Worm (Caenorhabditis elegans) whole organism, early embryonic: ENCODE data around the gene rps-1.
A peak's percentile ranks its signal among the peaks of the same experiment; 100 is the strongest.

Experiments used
- B0310.2 ChIP-seq: sonication (generic microtip); optimal IDR thresholded peaks from 2 replicates; lab custom pipeline; 2016; ENCODE audit warnings: mild to moderate bottlenecking, missing genetic modification characterization, missing compliant biosample characterization
- F13C5.2 ChIP-seq: sonication (generic microtip); optimal IDR thresholded peaks from 2 replicates; lab custom pipeline; 2017; ENCODE audit warnings: mild to moderate bottlenecking, missing genetic modification characterization, inconsistent platforms, missing compliant biosample characterization
- aly-1 ChIP-seq: sonication (generic microtip); optimal IDR thresholded peaks from 2 replicates; lab custom pipeline; 2016; ENCODE audit warnings: missing genetic modification characterization, missing compliant biosample characterization
- ama-1 ChIP-seq: fragments of 150-350 bp; optimal IDR thresholded peaks from 2 replicates; lab custom pipeline; 2014
- ceh-13 ChIP-seq: fragments of 200-800 bp; sonication (Bioruptor generic); optimal IDR thresholded peaks from 2 replicates; lab custom pipeline; 2018; ENCODE audit warnings: mild to moderate bottlenecking, missing genetic modification characterization, missing compliant biosample characterization
- ceh-36 ChIP-seq: sonication (generic microtip); optimal IDR thresholded peaks from 2 replicates; lab custom pipeline; 2016; ENCODE audit warnings: missing genetic modification characterization, inconsistent platforms, missing compliant biosample characterization
- ets-7 ChIP-seq: sonication (generic microtip); optimal IDR thresholded peaks from 2 replicates; lab custom pipeline; 2016; ENCODE audit warnings: missing genotype, missing genetic modification characterization, missing compliant biosample characterization
- flt-1 ChIP-seq: fragments of 200-800 bp; sonication (Bioruptor generic); IDR thresholded peaks from 2 replicates; pipeline ENCODE4 v1.3.6; 2022; ENCODE audit warnings: missing genetic modification characterization, missing compliant biosample characterization
- hmbx-1 ChIP-seq: sonication (generic microtip); optimal IDR thresholded peaks from 2 replicates; lab custom pipeline; 2016; ENCODE audit warnings: mild to moderate bottlenecking, missing genetic modification characterization, missing compliant biosample characterization
- hmg-4 ChIP-seq: fragments of 200-800 bp; sonication (Bioruptor generic); optimal IDR thresholded peaks from 2 replicates; lab custom pipeline; 2018; ENCODE audit warnings: mild to moderate bottlenecking, missing genetic modification characterization, missing compliant biosample characterization
- hnd-1 ChIP-seq: sonication (generic microtip); optimal IDR thresholded peaks from 2 replicates; lab custom pipeline; 2016; ENCODE audit warnings: missing genetic modification characterization, missing compliant biosample characterization
- pes-1 ChIP-seq: fragments of 200-800 bp; sonication (Bioruptor generic); IDR thresholded peaks from 2 replicates; pipeline ENCODE4 v1.3.6; 2022; ENCODE audit warnings: missing genetic modification reagents, missing genetic modification characterization, missing compliant biosample characterization
- scrt-1 ChIP-seq: fragments of 200-800 bp; sonication (Bioruptor generic); IDR thresholded peaks from 2 replicates; pipeline ENCODE4 v1.3.6; 2022; ENCODE audit warnings: missing genetic modification characterization, missing compliant biosample characterization
- sea-1 ChIP-seq: fragments of 200-800 bp; sonication (Bioruptor generic); conservative IDR thresholded peaks from 2 replicates; pipeline ENCODE4 v1.3.6; 2022; ENCODE audit warnings: missing genetic modification characterization, missing compliant biosample characterization
- tbx-11 ChIP-seq: fragments of 200-800 bp; sonication (Bioruptor generic); IDR thresholded peaks from 2 replicates; pipeline ENCODE4 v1.3.6; 2022; ENCODE audit warnings: missing genetic modification characterization, missing compliant biosample characterization
- tbx-37 ChIP-seq: fragments of 200-800 bp; sonication (Bioruptor generic); conservative IDR thresholded peaks from 2 replicates; pipeline ENCODE4 v1.3.6; 2022; ENCODE audit warnings: missing genetic modification reagents, missing genetic modification characterization, missing compliant biosample characterization
- tra-4 ChIP-seq: sonication (generic microtip); optimal IDR thresholded peaks from 2 replicates; lab custom pipeline; 2017; ENCODE audit warnings: missing genetic modification characterization, missing compliant biosample characterization

Gene rps-1

DNA sequence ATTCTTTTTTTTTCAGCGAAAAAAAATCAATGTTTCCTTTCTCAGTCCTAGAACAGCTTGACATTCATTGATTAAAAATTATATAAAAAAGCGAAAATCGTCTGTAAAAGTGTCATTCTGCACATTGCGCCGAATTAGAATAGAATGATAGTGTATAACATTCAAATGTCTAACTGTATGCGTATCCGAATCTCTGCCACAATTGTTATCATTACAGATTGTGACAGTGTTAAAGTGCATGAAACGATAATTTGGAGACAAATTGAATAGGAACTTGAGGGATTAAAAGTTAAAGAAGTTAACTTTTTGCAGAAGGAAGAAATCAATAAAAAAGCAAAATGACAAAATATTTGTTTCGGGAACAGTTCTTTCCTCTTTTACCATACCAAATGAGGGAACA lies 7.3 kb upstream of the rps-1 start:
- TF ChIP-seq ceh-13 (GFP tag; lab: Kevin White, UChicago) = no peak
- TF ChIP-seq flt-1 (GFP tag; lab: Robert Waterston, UW) = no peak
- no peak for TF ChIP-seq B0310.2 (tag; lab: Kevin White, UChicago)
- no peak for TF ChIP-seq pes-1 (GFP tag; lab: Robert Waterston, UW)
- no peak for TF ChIP-seq tra-4 (tag; lab: Kevin White, UChicago)
- TF ChIP-seq F13C5.2 (tag; lab: Kevin White, UChicago) = no peak
- no peak for TF ChIP-seq ama-1 (lab: Kevin White, UChicago)

DNA sequence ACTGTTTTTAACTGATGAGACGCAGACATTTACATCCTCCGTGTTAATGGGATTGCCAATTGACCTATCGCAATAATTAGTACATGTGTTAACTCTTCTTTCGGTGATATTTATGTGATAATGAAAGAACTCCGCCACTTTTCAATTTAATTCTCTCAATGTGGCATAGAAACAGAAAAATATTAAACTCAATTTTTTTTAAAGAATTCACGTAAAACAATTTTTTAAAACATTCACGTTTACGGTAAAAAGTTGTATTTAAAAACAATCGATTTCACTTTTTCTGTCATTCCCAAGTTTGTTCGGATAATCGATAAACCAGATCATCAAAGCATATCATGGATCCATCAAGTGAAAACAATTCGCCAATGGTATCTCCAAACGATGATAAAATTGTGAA lies 6.9 kb upstream of the rps-1 start, which contains the start of gene mstr-2:
Gene mstr-2, plus strand, starts transcription at position 301 of the 400 bp plus-strand sequence.
- TF ChIP-seq scrt-1 (GFP tag; lab: Robert Waterston, UW) = no peak
- TF ChIP-seq tra-4 (tag; lab: Kevin White, UChicago) = no peak
- TF ChIP-seq ceh-36 (tag; lab: Kevin White, UChicago) = no peak
- TF ChIP-seq tbx-11 (GFP tag; lab: Robert Waterston, UW) = no peak
- no peak for TF ChIP-seq ets-7
- no peak for TF ChIP-seq tbx-37 (GFP tag; lab: Robert Waterston, UW)
- no peak for TF ChIP-seq hmbx-1 (tag; lab: Kevin White, UChicago)
- no peak for TF ChIP-seq ama-1 (lab: Kevin White, UChicago)
- no peak for TF ChIP-seq pes-1 (GFP tag; lab: Robert Waterston, UW)
- no peak for TF ChIP-seq aly-1
- no peak for TF ChIP-seq hmg-4
- no peak for TF ChIP-seq F13C5.2 (tag; lab: Kevin White, UChicago)
- TF ChIP-seq flt-1 (GFP tag; lab: Robert Waterston, UW) = no peak
- TF ChIP-seq B0310.2 (tag; lab: Kevin White, UChicago) = no peak
- no peak for TF ChIP-seq sea-1 (GFP tag; lab: Robert Waterston, UW)
- no peak for TF ChIP-seq ceh-13 (GFP tag; lab: Kevin White, UChicago)
- no peak for TF ChIP-seq hnd-1

DNA sequence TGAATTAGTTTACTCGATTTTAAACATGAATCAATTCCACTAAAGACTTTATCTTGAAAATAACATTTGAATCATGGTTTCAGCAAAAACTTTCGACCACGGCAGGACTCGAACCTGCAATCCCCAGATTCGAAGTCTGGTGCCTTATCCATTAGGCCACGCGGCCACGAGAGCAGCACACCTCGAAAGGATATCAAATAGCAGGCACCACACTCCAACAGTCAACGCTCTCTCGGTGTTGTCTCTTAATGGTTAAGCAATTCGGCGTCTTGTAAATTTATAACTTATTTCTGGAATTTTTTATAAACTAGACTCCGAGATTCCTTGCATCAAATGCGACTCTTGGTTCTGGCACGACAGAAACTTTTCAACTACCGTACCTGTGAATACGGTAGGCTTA lies 4.9 kb upstream of the rps-1 start:
- TF ChIP-seq pes-1 (GFP tag; lab: Robert Waterston, UW) (peak; percentile 96), ceh-36 (tag; lab: Kevin White, UChicago) (peak; percentile 96), ets-7 (peak; percentile 89), scrt-1 (GFP tag; lab: Robert Waterston, UW) (peak; percentile 95), hmbx-1 (tag; lab: Kevin White, UChicago) (peak; percentile 80), hnd-1 (peak; percentile 89), flt-1 (GFP tag; lab: Robert Waterston, UW) (peak; percentile 96), ama-1 (lab: Kevin White, UChicago) (peak; percentile 84), B0310.2 (tag; lab: Kevin White, UChicago) (peak; percentile 85), hmg-4 (peak; percentile 96), tbx-37 (GFP tag; lab: Robert Waterston, UW) (peak; percentile 95), sea-1 (GFP tag; lab: Robert Waterston, UW) (peak; percentile 98), tra-4 (tag; lab: Kevin White, UChicago) (peak; percentile 81), aly-1 (peak; percentile 97), tbx-11 (GFP tag; lab: Robert Waterston, UW) (peak; percentile 95), ceh-13 (GFP tag; lab: Kevin White, UChicago) (peak; percentile 88), F13C5.2 (tag; lab: Kevin White, UChicago) (peak; percentile 92)

- TF ChIP-seq hmg-4 (no peak), pes-1 (GFP tag; lab: Robert Waterston, UW) (no peak), sea-1 (GFP tag; lab: Robert Waterston, UW) (no peak), tra-4 (tag; lab: Kevin White, UChicago) (no peak), ets-7 (no peak), B0310.2 (tag; lab: Kevin White, UChicago) (no peak), ceh-36 (tag; lab: Kevin White, UChicago) (no peak), tbx-37 (GFP tag; lab: Robert Waterston, UW) (no peak), scrt-1 (GFP tag; lab: Robert Waterston, UW) (no peak), ama-1 (lab: Kevin White, UChicago) (no peak)
Observed at ce11 chrIII:4474908-4475307, 810 bp upstream of the rps-1 start, which contains the start of gene ifet-1. ifet-1 (minus strand) TSS chrIII:4475150.

ce11 chrIII:4476313-4476712 lies 595 bp downstream of the rps-1 start:
- TF ChIP-seq aly-1 = no peak
- no peak for TF ChIP-seq hmbx-1 (tag; lab: Kevin White, UChicago)
- no peak for TF ChIP-seq sea-1 (GFP tag; lab: Robert Waterston, UW)
- TF ChIP-seq ets-7 = no peak
- no peak for TF ChIP-seq ama-1 (lab: Kevin White, UChicago)

DNA sequence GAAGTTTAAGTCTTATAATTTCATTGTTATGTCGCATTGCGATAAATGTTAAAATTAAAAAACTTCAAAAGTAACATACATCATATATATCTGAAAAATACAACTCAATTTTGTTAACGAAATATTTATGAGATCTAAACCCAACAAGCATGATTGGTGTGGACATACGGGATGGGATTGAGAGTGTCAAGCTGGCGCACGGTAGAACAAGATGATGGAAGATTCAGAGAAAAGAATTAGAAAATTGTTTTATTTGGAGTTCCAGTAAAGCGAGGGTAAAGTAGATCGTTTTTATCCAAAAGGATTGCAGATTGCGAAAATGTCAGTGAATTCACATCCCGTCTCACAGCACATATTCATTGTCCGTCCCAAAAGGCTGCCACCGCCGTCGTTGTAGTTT lies 1.1 kb downstream of the rps-1 start:
- TF ChIP-seq hmbx-1 (tag; lab: Kevin White, UChicago) (no peak), tra-4 (tag; lab: Kevin White, UChicago) (no peak), hnd-1 (no peak), flt-1 (GFP tag; lab: Robert Waterston, UW) (no peak), B0310.2 (tag; lab: Kevin White, UChicago) (no peak), pes-1 (GFP tag; lab: Robert Waterston, UW) (no peak), sea-1 (GFP tag; lab: Robert Waterston, UW) (no peak), ets-7 (no peak)

DNA sequence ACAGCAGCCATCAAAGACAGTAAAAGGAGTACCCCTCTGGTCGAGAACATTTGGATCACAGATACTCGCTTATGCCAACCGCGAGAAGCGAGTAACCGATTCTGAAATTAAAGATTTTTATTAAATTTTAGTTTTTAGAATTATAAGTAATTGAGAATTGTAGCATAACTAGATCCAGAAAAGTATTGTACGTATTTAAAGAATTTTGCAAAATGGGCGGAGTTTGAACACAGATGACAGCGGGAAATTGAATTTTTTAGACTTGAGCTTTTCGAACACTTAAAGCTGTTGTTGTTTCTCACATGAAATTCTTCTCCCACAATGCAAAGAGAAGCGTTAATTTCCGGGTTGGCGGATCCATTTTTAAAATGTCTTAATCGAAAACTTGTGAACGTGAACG lies 1.8 kb downstream of the rps-1 start, which contains the start of gene ins-17:
Gene ins-17, minus strand, starts transcription at position 101 of the 400 bp plus-strand sequence.
- TF ChIP-seq sea-1 (GFP tag; lab: Robert Waterston, UW) = no peak
- no peak for TF ChIP-seq hmbx-1 (tag; lab: Kevin White, UChicago)
- no peak for TF ChIP-seq ets-7
- TF ChIP-seq hmg-4 = no peak
- TF ChIP-seq tra-4 (tag; lab: Kevin White, UChicago) = no peak
- TF ChIP-seq tbx-37 (GFP tag; lab: Robert Waterston, UW) = no peak
- no peak for TF ChIP-seq ceh-13 (GFP tag; lab: Kevin White, UChicago)
- TF ChIP-seq pes-1 (GFP tag; lab: Robert Waterston, UW) = no peak
- no peak for TF ChIP-seq flt-1 (GFP tag; lab: Robert Waterston, UW)
- no peak for TF ChIP-seq tbx-11 (GFP tag; lab: Robert Waterston, UW)
- TF ChIP-seq ceh-36 (tag; lab: Kevin White, UChicago) = no peak
- no peak for TF ChIP-seq hnd-1
- TF ChIP-seq ama-1 (lab: Kevin White, UChicago) = no peak
- no peak for TF ChIP-seq scrt-1 (GFP tag; lab: Robert Waterston, UW)
